Fruit fly (Drosophila melanogaster) whole organism, embryonic: Measurements from ENCODE around the gene Xe7.
A peak's percentile ranks its signal among the peaks of the same experiment; 100 is the strongest.

Experiments used
- CG10274 ChIP-seq: fragments of 200-800 bp; sonication (Bioruptor generic); optimal IDR thresholded peaks from 3 replicates; lab custom pipeline; 2017; ENCODE audit warnings: missing biosample characterization, mild to moderate bottlenecking, missing genetic modification characterization
- CG10366 ChIP-seq: fragments of 200-800 bp; sonication (Bioruptor generic); IDR thresholded peaks from 2 replicates; pipeline ENCODE4 v1.3.6; 2022; ENCODE audit warnings: missing biosample characterization, missing genetic modification characterization
- CG10543 ChIP-seq: fragments of 200-800 bp; sonication (Bioruptor generic); optimal IDR thresholded peaks from 3 replicates; lab custom pipeline; 2017; ENCODE audit warnings: missing biosample characterization, mild to moderate bottlenecking, missing genetic modification characterization, moderate library complexity
- CG12299 ChIP-seq: fragments of 200-800 bp; sonication (Bioruptor generic); optimal IDR thresholded peaks from 2 replicates; lab custom pipeline; 2018; ENCODE audit warnings: missing biosample characterization, mild to moderate bottlenecking, missing genetic modification characterization
- CG12769 ChIP-seq: fragments of 200-800 bp; sonication (Bioruptor generic); optimal IDR thresholded peaks from 2 replicates; lab custom pipeline; 2019; ENCODE audit warnings: missing biosample characterization, mild to moderate bottlenecking, missing genetic modification characterization, moderate library complexity
- CG13424 ChIP-seq: fragments of 200-800 bp; sonication (Bioruptor generic); optimal IDR thresholded peaks from 2 replicates; lab custom pipeline; 2019; ENCODE audit warnings: missing biosample characterization, mild to moderate bottlenecking, missing genetic modification characterization, moderate library complexity
- CG15011 ChIP-seq: fragments of 200-800 bp; sonication (Bioruptor generic); optimal IDR thresholded peaks from 3 replicates; lab custom pipeline; 2018; ENCODE audit warnings: missing biosample characterization, mild to moderate bottlenecking, missing genetic modification characterization
- CG16863 ChIP-seq: fragments of 200-800 bp; sonication (Bioruptor generic); optimal IDR thresholded peaks from 3 replicates; lab custom pipeline; 2016; ENCODE audit warnings: missing biosample characterization, missing genetic modification characterization
- CG18262 ChIP-seq: fragments of 200-800 bp; optimal IDR thresholded peaks from 3 replicates; lab custom pipeline; 2019; ENCODE audit warnings: missing biosample characterization, mild to moderate bottlenecking, missing genetic modification characterization, moderate library complexity
- CG18619 ChIP-seq: fragments of 200-800 bp; sonication (Bioruptor generic); optimal IDR thresholded peaks from 3 replicates; lab custom pipeline; 2017; ENCODE audit warnings: missing biosample characterization, mild to moderate bottlenecking, missing genetic modification characterization
- CG30020 ChIP-seq: fragments of 200-800 bp; optimal IDR thresholded peaks from 2 replicates; lab custom pipeline; 2019; ENCODE audit warnings: missing biosample characterization, mild to moderate bottlenecking, missing genetic modification characterization, moderate library complexity
- CG30431 ChIP-seq: fragments of 200-800 bp; sonication (Bioruptor generic); optimal IDR thresholded peaks from 2 replicates; lab custom pipeline; 2017; ENCODE audit warnings: missing biosample characterization, missing genetic modification characterization
- CG5245 ChIP-seq: fragments of 200-800 bp; sonication (Bioruptor generic); optimal IDR thresholded peaks from 3 replicates; lab custom pipeline; 2016; ENCODE audit warnings: missing biosample characterization, missing genetic modification characterization
- CG5953 ChIP-seq: fragments of 200-800 bp; sonication (Bioruptor generic); IDR thresholded peaks from 2 replicates; pipeline ENCODE4 v1.3.6; 2022; ENCODE audit warnings: missing biosample characterization, missing genetic modification characterization
- CG7745 ChIP-seq: fragments of 200-800 bp; sonication (Bioruptor generic); optimal IDR thresholded peaks from 2 replicates; lab custom pipeline; 2018; ENCODE audit warnings: missing biosample characterization, mild to moderate bottlenecking, missing genetic modification characterization, moderate library complexity
- Dfd ChIP-seq, 2 experiments: fragments of >200 bp; optimal IDR thresholded peaks; 2 replicates each; lab custom pipeline; 2017; ENCODE audit warnings: missing biosample characterization in 2 of 2, missing genetic modification characterization in 2 of 2
- Dip2 ChIP-seq: fragments of 200-800 bp; sonication (Bioruptor generic); IDR thresholded peaks from 2 replicates; pipeline ENCODE4 v1.3.6; 2022; ENCODE audit warnings: missing biosample characterization, missing genetic modification characterization
- Drgx ChIP-seq: fragments of 200-800 bp; sonication (Bioruptor generic); IDR thresholded peaks from 2 replicates; pipeline ENCODE4 v1.3.6; 2022; ENCODE audit warnings: missing biosample characterization, missing genetic modification characterization
- E2f2 ChIP-seq: fragments of 200-800 bp; sonication (Bioruptor generic); IDR thresholded peaks from 2 replicates; pipeline ENCODE4 v1.3.6; 2022; ENCODE audit warnings: missing biosample characterization, missing genetic modification characterization
- HLH3B ChIP-seq: fragments of 200-800 bp; sonication (Bioruptor generic); IDR thresholded peaks from 2 replicates; pipeline ENCODE4 v1.3.6; 2022; ENCODE audit warnings: missing biosample characterization, missing genetic modification characterization
- Hsf ChIP-seq: fragments of 200-800 bp; sonication (Bioruptor generic); optimal IDR thresholded peaks from 3 replicates; lab custom pipeline; 2016; ENCODE audit warnings: missing biosample characterization, missing genetic modification characterization
- MTF-1 ChIP-seq: fragments of 200-800 bp; sonication (Bioruptor generic); optimal IDR thresholded peaks from 2 replicates; lab custom pipeline; 2018; ENCODE audit warnings: missing biosample characterization, mild to moderate bottlenecking, missing genetic modification characterization, borderline replicate concordance
- Mad ChIP-seq: fragments of 200-800 bp; sonication (Bioruptor generic); optimal IDR thresholded peaks from 2 replicates; lab custom pipeline; 2016; ENCODE audit warnings: missing biosample characterization, missing genetic modification characterization
- Meics ChIP-seq: fragments of 200-800 bp; sonication (Bioruptor generic); optimal IDR thresholded peaks from 2 replicates; lab custom pipeline; 2017; ENCODE audit warnings: missing biosample characterization, mild to moderate bottlenecking, missing genetic modification characterization
- Myb ChIP-seq: fragments of 200-800 bp; sonication (Bioruptor generic); optimal IDR thresholded peaks from 2 replicates; lab custom pipeline; 2016; ENCODE audit warnings: missing biosample characterization, missing genetic modification characterization
- Oli ChIP-seq: fragments of 200-800 bp; sonication (Bioruptor generic); optimal IDR thresholded peaks from 2 replicates; lab custom pipeline; 2018; ENCODE audit warnings: missing biosample characterization, mild to moderate bottlenecking, missing genetic modification characterization, moderate library complexity
- Poxn ChIP-seq: fragments of 200-800 bp; sonication (Bioruptor generic); IDR thresholded peaks from 2 replicates; pipeline ENCODE4 v1.3.6; 2022; ENCODE audit warnings: missing biosample characterization, missing genetic modification characterization
- ase ChIP-seq: fragments of 200-800 bp; sonication (Bioruptor generic); IDR thresholded peaks from 3 replicates; pipeline ENCODE4 v1.3.6; 2022; ENCODE audit warnings: missing biosample characterization, missing genetic modification characterization
- bbx ChIP-seq: fragments of 200-800 bp; sonication (Bioruptor generic); IDR thresholded peaks from 2 replicates; pipeline ENCODE4 v1.3.6; 2022; ENCODE audit warnings: missing biosample characterization, missing genetic modification characterization; ENCODE audit not compliant: partially characterized antibody
- bsh ChIP-seq, 2 experiments: fragments of 200-800 bp; sonication (Bioruptor generic); optimal IDR thresholded peaks; 2 replicates each; lab custom pipeline; 2017 to 2018; ENCODE audit warnings: mild to moderate bottlenecking in 2 of 2, missing biosample characterization in 2 of 2, missing genetic modification characterization in 2 of 2, moderate library complexity in 1 of 2
- cas ChIP-seq: fragments of 200-800 bp; sonication (Bioruptor generic); IDR thresholded peaks from 2 replicates; pipeline ENCODE4 v1.3.6; 2022; ENCODE audit warnings: missing biosample characterization, missing genetic modification characterization
- chm ChIP-seq: fragments of 200-800 bp; sonication (Bioruptor generic); IDR thresholded peaks from 2 replicates; pipeline ENCODE4 v1.3.6; 2022; ENCODE audit warnings: missing biosample characterization, missing genetic modification characterization
- ci ChIP-seq: fragments of 200-800 bp; sonication (Bioruptor generic); IDR thresholded peaks from 3 replicates; pipeline ENCODE4 v1.3.6; 2022; ENCODE audit warnings: missing biosample characterization, missing genetic modification characterization
- dmrt11E ChIP-seq: fragments of 200-800 bp; sonication (Bioruptor generic); optimal IDR thresholded peaks from 3 replicates; lab custom pipeline; 2018; ENCODE audit warnings: missing biosample characterization, mild to moderate bottlenecking, missing genetic modification characterization, moderate library complexity
- fd96Cb ChIP-seq: fragments of 200-800 bp; sonication (Bioruptor generic); optimal IDR thresholded peaks from 2 replicates; lab custom pipeline; 2018; ENCODE audit warnings: missing biosample characterization, mild to moderate bottlenecking, missing genetic modification characterization, moderate library complexity
- gsb ChIP-seq: fragments of 200-800 bp; sonication (Bioruptor generic); IDR thresholded peaks from 2 replicates; pipeline ENCODE4 v1.3.6; 2022; ENCODE audit warnings: missing biosample characterization, missing genetic modification characterization
- ham ChIP-seq: fragments of 200-800 bp; sonication (Bioruptor generic); IDR thresholded peaks from 2 replicates; pipeline ENCODE4 v1.3.6; 2022; ENCODE audit warnings: missing biosample characterization, missing genetic modification characterization
- kni ChIP-seq: fragments of 200-800 bp; sonication (Bioruptor generic); optimal IDR thresholded peaks from 3 replicates; lab custom pipeline; 2017; ENCODE audit warnings: mild to moderate bottlenecking, missing biosample characterization, missing genetic modification reagents, missing genetic modification characterization
- lilli ChIP-seq: fragments of 200-800 bp; sonication (Bioruptor generic); optimal IDR thresholded peaks from 3 replicates; lab custom pipeline; 2016; ENCODE audit warnings: missing biosample characterization, missing genetic modification characterization
- mam ChIP-seq: fragments of 200-800 bp; sonication (Bioruptor generic); optimal IDR thresholded peaks from 3 replicates; lab custom pipeline; 2016; ENCODE audit warnings: missing biosample characterization, missing genetic modification characterization
- p53 ChIP-seq: fragments of 200-800 bp; sonication (Bioruptor generic); optimal IDR thresholded peaks from 2 replicates; lab custom pipeline; 2016; ENCODE audit warnings: missing biosample characterization, missing genetic modification characterization
- pb ChIP-seq: fragments of 200-800 bp; sonication (Bioruptor generic); optimal IDR thresholded peaks from 3 replicates; lab custom pipeline; 2016; ENCODE audit warnings: missing biosample characterization, missing genetic modification characterization
- peb ChIP-seq: fragments of 200-800 bp; sonication (Bioruptor generic); IDR thresholded peaks from 2 replicates; pipeline ENCODE4 v1.3.6; 2022; ENCODE audit warnings: missing biosample characterization, missing genetic modification characterization
- pzg ChIP-seq: fragments of 200-800 bp; sonication (Bioruptor generic); optimal IDR thresholded peaks from 3 replicates; lab custom pipeline; 2018; ENCODE audit warnings: missing biosample characterization, mild to moderate bottlenecking, missing genetic modification characterization, moderate library complexity
- run ChIP-seq: fragments of 200-800 bp; sonication (Bioruptor generic); optimal IDR thresholded peaks from 3 replicates; lab custom pipeline; 2018; ENCODE audit warnings: missing biosample characterization, mild to moderate bottlenecking, missing genetic modification characterization
- scrt ChIP-seq: fragments of 200-800 bp; sonication (Bioruptor generic); optimal IDR thresholded peaks from 2 replicates; lab custom pipeline; 2018; ENCODE audit warnings: missing biosample characterization, mild to moderate bottlenecking, missing genetic modification characterization, moderate library complexity
- sna ChIP-seq: fragments of 200-800 bp; sonication (Bioruptor generic); IDR thresholded peaks from 2 replicates; pipeline ENCODE4 v1.3.6; 2022; ENCODE audit warnings: missing biosample characterization, missing genetic modification characterization; ENCODE audit not compliant: partially characterized antibody
- so ChIP-seq: fragments of 200-800 bp; sonication (Bioruptor generic); IDR thresholded peaks from 3 replicates; pipeline ENCODE4 v1.3.6; 2022; ENCODE audit warnings: missing biosample characterization, missing genetic modification characterization
- stwl ChIP-seq: fragments of 200-800 bp; sonication (Bioruptor generic); optimal IDR thresholded peaks from 3 replicates; lab custom pipeline; 2018; ENCODE audit warnings: missing biosample characterization, mild to moderate bottlenecking, missing genetic modification characterization, moderate library complexity

The Xe7 gene

dm6 chr3R:5636519-5637430, 32.4 kb downstream of the Xe7 start, which contains the start of the genes CG31548 and CG12170 (continued):
- TF ChIP-seq CG13424 (peak; percentile 53), Drgx (GFP tag; lab: Robert Waterston, UW) (no peak), p53 (no peak), Mad (GFP tag; lab: Kevin White, UChicago) (no peak), stwl (tag; lab: Kevin White, UChicago) (no peak), CG12299 (tag; lab: Kevin White, UChicago) (no peak), Poxn (GFP tag; lab: Robert Waterston, UW) (no peak), CG10274 (GFP tag; lab: Kevin White, UChicago) (no peak), MTF-1 (GFP tag; lab: Kevin White, UChicago) (no peak), sna (GFP tag; lab: Robert Waterston, UW) (0 out of 2 replicates have a peak, but pooled peaks have one; percentile 23), Myb (GFP tag; lab: Kevin White, UChicago) (no peak), pb (GFP tag; lab: Kevin White, UChicago) (no peak), mam (GFP tag; lab: Kevin White, UChicago) (peak; percentile 36), bsh (GFP tag; optimal IDR thresholded peaks at IDR 0.05; lab: Kevin White, UChicago) (peak in 1 of 2 experiments; percentile 59), CG10543 (no peak), Oli (tag; lab: Kevin White, UChicago) (peak; percentile 15), kni (GFP tag; lab: Kevin White, UChicago) (no peak), peb (GFP tag; lab: Robert Waterston, UW) (no peak), fd96Cb (tag; lab: Kevin White, UChicago) (peak; percentile 35), CG18262 (tag; lab: Kevin White, UChicago) (peak; percentile 72), chm (GFP tag; lab: Robert Waterston, UW) (peak; percentile 64), so (GFP tag; lab: Robert Waterston, UW) (peak; percentile 33; the same call in 1 of the 3 replicates), scrt (GFP tag; lab: Kevin White, UChicago) (no peak), CG16863 (GFP tag; lab: Kevin White, UChicago) (peak; percentile 27), cas (GFP tag; lab: Robert Waterston, UW) (no peak), CG10366 (GFP tag; lab: Robert Waterston, UW) (peak; percentile 40), ham (no peak), CG5953 (GFP tag; lab: Robert Waterston, UW) (peak; percentile 36; the same call in 1 of the 2 replicates), CG5245 (GFP tag; lab: Kevin White, UChicago) (peak; percentile 3), CG18619 (GFP tag; lab: Kevin White, UChicago) (no peak), run (tag; lab: Kevin White, UChicago) (no peak), HLH3B (peak; percentile 36; the same call in 1 of the 2 replicates), CG30020 (peak; percentile 64), dmrt11E (peak; percentile 55), lilli (peak; percentile 53), Hsf (peak; percentile 27), bbx (GFP tag; lab: Robert Waterston, UW) (no peak), Meics (GFP tag; lab: Kevin White, UChicago) (no peak), CG12769 (tag; lab: Kevin White, UChicago) (no peak), E2f2 (GFP tag; lab: Robert Waterston, UW) (no peak; the same call in 1 of the 2 replicates), CG15011 (GFP tag; lab: Kevin White, UChicago) (no peak), Dip2 (GFP tag; lab: Robert Waterston, UW) (no peak), CG30431 (GFP tag; lab: Kevin White, UChicago) (no peak), pzg (GFP tag; lab: Kevin White, UChicago) (peak; percentile 15), gsb (GFP tag; lab: Robert Waterston, UW) (no peak), ci (peak; percentile 72), Dfd (GFP tag; optimal IDR thresholded peaks at IDR 0.05; lab: Kevin White, UChicago) (no peak), CG7745 (no peak), ase (GFP tag; lab: Robert Waterston, UW) (no peak)
